Fruit fly (Drosophila melanogaster) whole organism, pupa: Measurements from ENCODE around the gene CG17292.

ENCODE experiments used
- CG14655 ChIP-seq: fragments of 200-800 bp; sonication (Bioruptor generic); optimal IDR thresholded peaks from 3 replicates; lab custom pipeline; 2017; ENCODE audit warnings: mild to moderate bottlenecking, missing biosample characterization, missing genetic modification reagents, missing genetic modification characterization
- CG15710 ChIP-seq: fragments of 200-800 bp; sonication (Bioruptor generic); optimal IDR thresholded peaks from 2 replicates; lab custom pipeline; 2018; ENCODE audit warnings: missing biosample characterization, mild to moderate bottlenecking, missing genetic modification characterization, moderate library complexity
- CG32121 ChIP-seq: fragments of 200-800 bp; sonication (Bioruptor generic); IDR thresholded peaks from 2 replicates; pipeline ENCODE4 v1.3.6; 2022; ENCODE audit warnings: missing biosample characterization, missing genetic modification characterization
- CG8159 ChIP-seq: fragments of 200-800 bp; sonication (Bioruptor generic); optimal IDR thresholded peaks from 3 replicates; lab custom pipeline; 2018; ENCODE audit warnings: missing biosample characterization, mild to moderate bottlenecking, missing genetic modification characterization, moderate library complexity
- CG8301 ChIP-seq: fragments of 200-800 bp; sonication (Bioruptor generic); optimal IDR thresholded peaks from 2 replicates; lab custom pipeline; 2018; ENCODE audit warnings: missing biosample characterization, mild to moderate bottlenecking, missing genetic modification characterization
- EcR ChIP-seq: fragments of 200-800 bp; sonication (Bioruptor generic); optimal IDR thresholded peaks from 3 replicates; lab custom pipeline; 2019; ENCODE audit warnings: missing biosample characterization, missing genetic modification characterization, mild to moderate bottlenecking, moderate library complexity, missing genetic modification reagents
- Snoo ChIP-seq: fragments of 200-800 bp; sonication (Bioruptor generic); optimal IDR thresholded peaks from 3 replicates; lab custom pipeline; 2017; ENCODE audit warnings: missing biosample characterization, mild to moderate bottlenecking, missing genetic modification characterization, inconsistent platforms
- fd96Ca ChIP-seq: fragments of 200-800 bp; sonication (Bioruptor generic); IDR thresholded peaks from 3 replicates; pipeline ENCODE4 v1.3.6; 2022; ENCODE audit warnings: missing biosample characterization, missing genetic modification characterization
- gl ChIP-seq: fragments of 200-800 bp; sonication (Bioruptor generic); optimal IDR thresholded peaks from 2 replicates; lab custom pipeline; 2018; ENCODE audit warnings: missing biosample characterization, mild to moderate bottlenecking, missing genetic modification characterization
- rn ChIP-seq: fragments of 200-800 bp; sonication (Bioruptor generic); IDR thresholded peaks from 2 replicates; pipeline ENCODE4 v1.3.6; 2022; ENCODE audit warnings: missing biosample characterization, missing genetic modification characterization

DNA sequence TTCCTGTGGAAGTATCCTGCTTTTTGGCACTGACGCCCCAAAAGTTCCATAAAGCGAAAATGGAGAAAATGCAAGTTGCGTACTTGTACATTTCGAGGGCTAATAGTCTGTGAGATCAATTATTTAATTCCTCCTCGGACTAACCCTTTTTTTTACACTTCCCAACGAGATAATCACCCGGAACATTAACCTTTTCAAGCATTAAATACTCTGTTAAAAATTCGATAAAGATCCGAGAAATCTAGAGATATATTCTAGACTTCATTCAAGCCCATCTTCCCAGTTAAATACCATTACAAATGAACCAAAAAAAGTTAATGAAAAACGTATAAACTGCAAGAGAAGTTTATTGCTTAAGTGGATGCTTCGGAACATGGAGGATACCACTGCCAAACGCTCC, 23.9 kb downstream of the CG17292 start, which contains the start of gene lectin-29Ca:
- no peak for TF ChIP-seq Snoo (tag; lab: Kevin White, UChicago)
- TF ChIP-seq CG14655, result no peak
- no peak for TF ChIP-seq rn (GFP tag; lab: Robert Waterston, UW)
- no peak for TF ChIP-seq CG32121 (GFP tag; lab: Robert Waterston, UW)
- no peak for TF ChIP-seq fd96Ca (GFP tag; lab: Robert Waterston, UW)
- no peak for TF ChIP-seq CG15710 (tag; lab: Kevin White, UChicago)
- no peak for TF ChIP-seq gl
- no peak for TF ChIP-seq CG8159 (tag; lab: Kevin White, UChicago)
- no peak for TF ChIP-seq CG8301
- no peak for TF ChIP-seq EcR (GFP tag; lab: Kevin White, UChicago)
